Fruit fly (Drosophila melanogaster) whole organism, prepupa: ENCODE measurements around the gene CG11563.

Experiments
- Blimp-1 ChIP-seq: fragments of 200-800 bp; sonication (Bioruptor generic); optimal IDR thresholded peaks from 3 replicates; lab custom pipeline; 2017; ENCODE audit warnings: missing biosample characterization, missing genetic modification characterization, mild to moderate bottlenecking, moderate library complexity, missing genetic modification reagents
- CG10631 ChIP-seq: fragments of 200-800 bp; sonication (Bioruptor generic); optimal IDR thresholded peaks from 2 replicates; lab custom pipeline; 2016; ENCODE audit warnings: missing biosample characterization, missing genetic modification characterization
- CG10669 ChIP-seq: fragments of 200-800 bp; sonication (Bioruptor generic); optimal IDR thresholded peaks from 3 replicates; lab custom pipeline; 2018; ENCODE audit warnings: missing biosample characterization, mild to moderate bottlenecking, missing genetic modification characterization, moderate library complexity
- CG11762 ChIP-seq: fragments of 200-800 bp; sonication (Bioruptor generic); optimal IDR thresholded peaks from 3 replicates; lab custom pipeline; 2016; ENCODE audit warnings: missing biosample characterization, missing genetic modification characterization; ENCODE audit not compliant: insufficient read depth
- CG11902 ChIP-seq: fragments of 200-800 bp; sonication (Bioruptor generic); optimal IDR thresholded peaks from 3 replicates; lab custom pipeline; 2016; ENCODE audit warnings: missing biosample characterization, missing genetic modification characterization
- CG15336 ChIP-seq: fragments of 200-800 bp; sonication (Bioruptor generic); IDR thresholded peaks from 2 replicates; pipeline ENCODE4 v1.3.6; 2022; ENCODE audit warnings: missing biosample characterization, missing genetic modification characterization
- CG1621 ChIP-seq: fragments of 200-800 bp; sonication (Bioruptor generic); optimal IDR thresholded peaks from 3 replicates; lab custom pipeline; 2018; ENCODE audit warnings: missing biosample characterization, mild to moderate bottlenecking, missing genetic modification characterization
- CG16779 ChIP-seq: fragments of 200-800 bp; sonication (Bioruptor generic); optimal IDR thresholded peaks from 3 replicates; lab custom pipeline; 2017; ENCODE audit warnings: missing biosample characterization, mild to moderate bottlenecking, missing genetic modification characterization
- CG3032 ChIP-seq: fragments of 200-800 bp; optimal IDR thresholded peaks from 2 replicates; lab custom pipeline; 2019; ENCODE audit warnings: missing biosample characterization, mild to moderate bottlenecking, missing genetic modification characterization, moderate library complexity
- CG31627 ChIP-seq: fragments of 200-800 bp; sonication (Bioruptor generic); optimal IDR thresholded peaks from 3 replicates; lab custom pipeline; 2016; ENCODE audit warnings: missing biosample characterization, missing genetic modification characterization
- CG32006 ChIP-seq: fragments of 200-800 bp; sonication (Bioruptor generic); optimal IDR thresholded peaks from 3 replicates; lab custom pipeline; 2017; ENCODE audit warnings: missing biosample characterization, mild to moderate bottlenecking, missing genetic modification characterization
- CG34406 ChIP-seq: fragments of 200-800 bp; sonication (Bioruptor generic); optimal IDR thresholded peaks from 3 replicates; lab custom pipeline; 2016; ENCODE audit warnings: missing biosample characterization, missing genetic modification characterization
- CG3919 ChIP-seq: fragments of 200-800 bp; sonication (Bioruptor generic); optimal IDR thresholded peaks from 3 replicates; lab custom pipeline; 2016; ENCODE audit warnings: missing biosample characterization, missing genetic modification characterization
- CG6163 ChIP-seq: fragments of 200-800 bp; sonication (Bioruptor generic); IDR thresholded peaks from 3 replicates; pipeline ENCODE4 v1.3.6; 2022; ENCODE audit warnings: missing biosample characterization, missing genetic modification characterization
- CG6792 ChIP-seq: fragments of 200-800 bp; sonication (Bioruptor generic); optimal IDR thresholded peaks from 3 replicates; lab custom pipeline; 2016; ENCODE audit warnings: missing biosample characterization, missing genetic modification characterization
- CG6808 ChIP-seq: fragments of 200-800 bp; sonication (Bioruptor generic); optimal IDR thresholded peaks from 3 replicates; lab custom pipeline; 2017; ENCODE audit warnings: missing biosample characterization, missing genetic modification characterization, mild to moderate bottlenecking, moderate library complexity, missing genetic modification reagents
- CG6854 ChIP-seq: fragments of 200-800 bp; sonication (Bioruptor generic); optimal IDR thresholded peaks from 2 replicates; lab custom pipeline; 2017; ENCODE audit warnings: missing biosample characterization, mild to moderate bottlenecking, missing genetic modification characterization
- CG7368 ChIP-seq: fragments of 200-800 bp; sonication (Bioruptor generic); optimal IDR thresholded peaks from 3 replicates; lab custom pipeline; 2016; ENCODE audit warnings: missing biosample characterization, missing genetic modification characterization
- CG8119 ChIP-seq: fragments of 200-800 bp; sonication (Bioruptor generic); IDR thresholded peaks from 3 replicates; pipeline ENCODE4 v1.3.6; 2022; ENCODE audit warnings: missing biosample characterization, missing genetic modification characterization
- CG8319 ChIP-seq: fragments of 200-800 bp; sonication (Bioruptor generic); optimal IDR thresholded peaks from 3 replicates; lab custom pipeline; 2016; ENCODE audit warnings: missing biosample characterization, missing genetic modification characterization
- CG8632 ChIP-seq: fragments of 200-800 bp; sonication (Bioruptor generic); optimal IDR thresholded peaks from 3 replicates; lab custom pipeline; 2016; ENCODE audit warnings: missing biosample characterization, missing genetic modification characterization
- Eip75B ChIP-seq: fragments of 200-800 bp; sonication (Bioruptor generic); optimal IDR thresholded peaks from 3 replicates; lab custom pipeline; 2016; ENCODE audit warnings: missing biosample characterization, missing genetic modification characterization
- Eip78C ChIP-seq: fragments of 200-800 bp; sonication (Bioruptor generic); peaks from one replicate; lab custom pipeline; 2016; ENCODE audit warnings: missing biosample characterization, missing genetic modification characterization
- Ets21C ChIP-seq: fragments of 200-800 bp; sonication (Bioruptor generic); optimal IDR thresholded peaks from 3 replicates; lab custom pipeline; 2016; ENCODE audit warnings: missing biosample characterization, missing genetic modification characterization
- Ets96B ChIP-seq: fragments of 200-800 bp; optimal IDR thresholded peaks from 2 replicates; lab custom pipeline; 2019; ENCODE audit warnings: missing biosample characterization, mild to moderate bottlenecking, missing genetic modification characterization, moderate library complexity
- Gug ChIP-seq: fragments of 200-800 bp; sonication (Bioruptor generic); IDR thresholded peaks from 2 replicates; pipeline ENCODE4 v1.3.6; 2022; ENCODE audit warnings: missing biosample characterization, missing genetic modification characterization
- Hr38 ChIP-seq: sonication (Bioruptor generic); optimal IDR thresholded peaks from 2 replicates; lab custom pipeline; 2016; ENCODE audit warnings: missing biosample characterization, missing genetic modification characterization
- Hr39 ChIP-seq: fragments of 200-800 bp; sonication (Bioruptor generic); optimal IDR thresholded peaks from 2 replicates; lab custom pipeline; 2016; ENCODE audit warnings: missing biosample characterization, missing genetic modification characterization
- Hr4 ChIP-seq: fragments of 200-800 bp; sonication (Bioruptor generic); optimal IDR thresholded peaks from 3 replicates; lab custom pipeline; 2016; ENCODE audit warnings: missing biosample characterization, missing genetic modification characterization
- Met ChIP-seq: fragments of 200-800 bp; sonication (Bioruptor generic); optimal IDR thresholded peaks from 3 replicates; lab custom pipeline; 2016; ENCODE audit warnings: missing biosample characterization, missing genetic modification characterization
- OdsH ChIP-seq: fragments of 200-800 bp; sonication (Bioruptor generic); optimal IDR thresholded peaks from 3 replicates; lab custom pipeline; 2016; ENCODE audit warnings: missing biosample characterization, missing genetic modification characterization
- Smox ChIP-seq: fragments of 200-800 bp; sonication (Bioruptor generic); optimal IDR thresholded peaks from 3 replicates; lab custom pipeline; 2016; ENCODE audit warnings: missing biosample characterization, missing genetic modification characterization
- Sox102F ChIP-seq: fragments of 200-800 bp; sonication (Bioruptor generic); optimal IDR thresholded peaks from 2 replicates; lab custom pipeline; 2016; ENCODE audit warnings: missing biosample characterization, mild to moderate bottlenecking, missing genetic modification characterization
- Sox14 ChIP-seq: fragments of 200-800 bp; sonication (Bioruptor generic); optimal IDR thresholded peaks from 3 replicates; lab custom pipeline; 2016; ENCODE audit warnings: missing biosample characterization, missing genetic modification characterization
- Sox15 ChIP-seq: fragments of 200-800 bp; sonication (Bioruptor generic); optimal IDR thresholded peaks from 3 replicates; lab custom pipeline; 2016; ENCODE audit warnings: missing biosample characterization, missing genetic modification characterization
- achi ChIP-seq: fragments of 200-800 bp; sonication (Bioruptor generic); optimal IDR thresholded peaks from 3 replicates; lab custom pipeline; 2016; ENCODE audit warnings: missing biosample characterization, missing genetic modification characterization
- acj6 ChIP-seq: fragments of 200-800 bp; sonication (Bioruptor generic); optimal IDR thresholded peaks from 3 replicates; lab custom pipeline; 2016; ENCODE audit warnings: missing biosample characterization, missing genetic modification characterization
- dac ChIP-seq: fragments of 200-800 bp; sonication (Bioruptor generic); optimal IDR thresholded peaks from 2 replicates; lab custom pipeline; 2017; ENCODE audit warnings: missing biosample characterization, mild to moderate bottlenecking, missing genetic modification characterization
- dsx ChIP-seq: fragments of 200-800 bp; optimal IDR thresholded peaks from 3 replicates; lab custom pipeline; 2019; ENCODE audit warnings: missing biosample characterization, mild to moderate bottlenecking, missing genetic modification characterization, moderate library complexity; ENCODE audit not compliant: poor library complexity, severe bottlenecking
- eg ChIP-seq: fragments of 200-800 bp; sonication (Bioruptor generic); IDR thresholded peaks from 3 replicates; pipeline ENCODE4 v1.3.6; 2022; ENCODE audit warnings: missing biosample characterization, missing genetic modification characterization
- esn ChIP-seq: fragments of 200-800 bp; sonication (Bioruptor generic); optimal IDR thresholded peaks from 2 replicates; lab custom pipeline; 2016; ENCODE audit warnings: missing biosample characterization, mild to moderate bottlenecking, missing genetic modification characterization, moderate library complexity
- fd59A ChIP-seq: fragments of 200-800 bp; sonication (Bioruptor generic); optimal IDR thresholded peaks from 2 replicates; lab custom pipeline; 2017; ENCODE audit warnings: missing biosample characterization, mild to moderate bottlenecking, missing genetic modification characterization, missing genetic modification reagents
- fkh ChIP-seq: fragments of 200-800 bp; sonication (Bioruptor generic); optimal IDR thresholded peaks from 3 replicates; lab custom pipeline; 2017; ENCODE audit warnings: missing biosample characterization, mild to moderate bottlenecking, missing genetic modification characterization, moderate library complexity
- lz ChIP-seq: fragments of 200-800 bp; sonication (Bioruptor generic); optimal IDR thresholded peaks from 3 replicates; lab custom pipeline; 2016; ENCODE audit warnings: missing biosample characterization, missing genetic modification characterization
- salr ChIP-seq, 2 experiments: fragments of 200-800 bp; sonication (Bioruptor generic); optimal IDR thresholded peaks; 3 replicates each; lab custom pipeline; 2016 to 2018; ENCODE audit warnings: missing biosample characterization in 2 of 2, missing genetic modification characterization in 2 of 2, mild to moderate bottlenecking in 1 of 2
- spab ChIP-seq: fragments of 200-800 bp; sonication (Bioruptor generic); optimal IDR thresholded peaks from 2 replicates; lab custom pipeline; 2017; ENCODE audit warnings: missing biosample characterization, mild to moderate bottlenecking, missing genetic modification characterization, missing genetic modification reagents
- svp ChIP-seq: fragments of 200-800 bp; sonication (Bioruptor generic); peaks from one replicate; lab custom pipeline; 2016; ENCODE audit warnings: missing biosample characterization, missing genetic modification characterization
- topi ChIP-seq: fragments of 200-800 bp; sonication (Bioruptor generic); optimal IDR thresholded peaks from 3 replicates; lab custom pipeline; 2016; ENCODE audit warnings: missing biosample characterization, missing genetic modification characterization

Gene CG11563

dm6 chr3R:31714876-31715712, 21.7 kb upstream of the CG11563 start:
- TF ChIP-seq Hr4 (GFP tag; lab: Kevin White, UChicago) (no peak), CG6163 (GFP tag; lab: Robert Waterston, UW) (0 out of 3 replicates have a peak, but pooled peaks have one; percentile 20), dsx (peak; percentile 23), salr (GFP tag; optimal IDR thresholded peaks at IDR 0.05; lab: Kevin White, UChicago) (no peak), Blimp-1 (GFP tag; lab: Kevin White, UChicago) (no peak), CG6792 (no peak), CG8119 (0 out of 3 replicates have a peak, but pooled peaks have one; percentile 27), Hr38 (GFP tag; lab: Kevin White, UChicago) (no peak), CG7368 (GFP tag; lab: Kevin White, UChicago) (no peak), fd59A (GFP tag; lab: Kevin White, UChicago) (no peak), achi (GFP tag; lab: Kevin White, UChicago) (no peak), CG32006 (GFP tag; lab: Kevin White, UChicago) (peak; percentile 23), Sox14 (GFP tag; lab: Kevin White, UChicago) (no peak), eg (GFP tag; lab: Robert Waterston, UW) (peak; percentile 28; the same call in 1 of the 3 replicates), Eip78C (peak; percentile 69)

DNA sequence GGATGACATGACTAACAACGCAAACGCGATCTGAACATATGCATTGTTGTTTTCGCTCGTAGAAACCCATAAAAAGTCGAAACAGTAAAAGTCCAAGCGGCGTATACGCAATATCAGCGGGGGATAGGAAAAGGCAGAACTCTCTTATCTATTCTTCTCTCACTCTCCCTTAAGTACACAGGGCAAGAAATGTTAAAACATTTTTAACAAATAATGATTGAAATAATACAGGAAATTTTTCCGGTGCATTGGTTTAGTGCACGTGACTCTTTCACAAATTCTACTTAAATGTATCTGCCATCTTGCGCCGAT, 21.2 kb upstream of the CG11563 start:
- TF ChIP-seq Smox (GFP tag; lab: Kevin White, UChicago), result peak; percentile 20
- TF ChIP-seq CG10669 (GFP tag; lab: Kevin White, UChicago), result no peak
- peak; percentile 70 for TF ChIP-seq fkh
- TF ChIP-seq spab (GFP tag; lab: Kevin White, UChicago), result no peak
- no peak for TF ChIP-seq CG6854 (GFP tag; lab: Kevin White, UChicago)
- TF ChIP-seq lz (GFP tag; lab: Kevin White, UChicago), result peak; percentile 2
- no peak for TF ChIP-seq CG1621 (tag; lab: Kevin White, UChicago)
- no peak for TF ChIP-seq OdsH
- TF ChIP-seq Hr4 (GFP tag; lab: Kevin White, UChicago), result no peak
- no peak for TF ChIP-seq CG8319 (GFP tag; lab: Kevin White, UChicago)
- no peak for TF ChIP-seq Sox15 (GFP tag; lab: Kevin White, UChicago)
- TF ChIP-seq svp (GFP tag; lab: Kevin White, UChicago), result peak; percentile 77
- TF ChIP-seq topi (GFP tag; lab: Kevin White, UChicago), result peak; percentile 13
- no peak for TF ChIP-seq CG11762 (GFP tag; lab: Kevin White, UChicago)
- TF ChIP-seq CG11902 (GFP tag; lab: Kevin White, UChicago), result no peak
- TF ChIP-seq Sox102F (GFP tag; lab: Kevin White, UChicago), result peak; percentile 14
- TF ChIP-seq CG34406, result no peak
- TF ChIP-seq dac (GFP tag; lab: Kevin White, UChicago), result no peak
- TF ChIP-seq CG6808, result no peak
- no peak for TF ChIP-seq CG8119
- TF ChIP-seq Hr39, result no peak
- TF ChIP-seq Eip75B (GFP tag; lab: Kevin White, UChicago), result no peak
- TF ChIP-seq CG7368 (GFP tag; lab: Kevin White, UChicago), result no peak
- no peak for TF ChIP-seq CG15336
- no peak for TF ChIP-seq CG3032 (tag; lab: Kevin White, UChicago)
- peak; percentile 12; the same call in 1 of the 3 replicates for TF ChIP-seq CG6163 (GFP tag; lab: Robert Waterston, UW)
- TF ChIP-seq CG3919, result no peak
- no peak for TF ChIP-seq CG6792
- TF ChIP-seq Sox14 (GFP tag; lab: Kevin White, UChicago), result no peak
- no peak for TF ChIP-seq Hr38 (GFP tag; lab: Kevin White, UChicago)
- TF ChIP-seq Ets21C (GFP tag; lab: Kevin White, UChicago), result no peak
- no peak for TF ChIP-seq Met (GFP tag; lab: Kevin White, UChicago)
- TF ChIP-seq CG8632 (GFP tag; lab: Kevin White, UChicago), result no peak
- no peak for TF ChIP-seq Ets96B (tag; lab: Kevin White, UChicago)
- TF ChIP-seq CG31627 (GFP tag; lab: Kevin White, UChicago), result no peak
- TF ChIP-seq CG16779, result no peak
- no peak for TF ChIP-seq esn (GFP tag; lab: Kevin White, UChicago)
- TF ChIP-seq dsx, result no peak
- 0 out of 3 replicates have a peak, but pooled peaks have one; percentile 27 for TF ChIP-seq eg (GFP tag; lab: Robert Waterston, UW)
- no peak for TF ChIP-seq CG10631 (GFP tag; lab: Kevin White, UChicago)
- TF ChIP-seq Gug (GFP tag; lab: Robert Waterston, UW), result no peak
- no peak for TF ChIP-seq acj6 (GFP tag; lab: Kevin White, UChicago)
